Worm (Caenorhabditis elegans): Measurements from ENCODE around the gene rps-18.

Gene rps-18

DNA sequence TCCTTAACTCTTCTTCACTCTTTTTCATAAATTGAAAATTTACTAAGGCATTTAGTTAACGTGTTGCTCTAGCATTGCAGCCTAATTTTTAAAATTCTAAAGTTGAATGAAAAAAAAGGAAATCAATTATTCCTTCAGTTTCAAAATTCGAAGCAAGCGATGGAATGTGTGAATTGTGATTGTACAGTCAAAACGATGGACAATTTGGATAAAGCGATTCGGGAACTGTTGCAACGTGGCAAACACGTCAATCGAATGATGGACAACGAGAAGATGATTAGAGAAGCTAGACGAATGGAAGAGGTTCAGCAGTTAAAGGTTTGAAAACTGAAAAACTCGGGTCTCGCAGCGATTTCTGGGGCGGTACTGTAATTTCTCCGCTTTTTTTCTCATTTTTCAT is 26.3 kb upstream of the rps-18 start, which contains the start of gene Y57G11C.14 (continued):
- TF ChIP-seq hmg-1.2 (GFP tag; IDR thresholded peaks at IDR 0.05) (0 out of 2 replicates have a peak, but pooled peaks have one; percentile 28), madf-3 (GFP tag; IDR thresholded peaks at IDR 0.05) (0 out of 2 replicates have a peak, but pooled peaks have one; percentile 67)

- TF ChIP-seq tbp1 (GFP tag; optimal IDR thresholded peaks at IDR 0.05) (no peak), ztf-26 (tag; optimal IDR thresholded peaks at IDR 0.05) (no peak), bed-2 (GFP tag; IDR thresholded peaks at IDR 0.05) (no peak), ceh-100 (GFP tag; IDR thresholded peaks at IDR 0.05) (no peak), lsy-27 (tag; optimal IDR thresholded peaks at IDR 0.05; ENCODE audit: borderline replicate concordance, insufficient read depth) (no peak), F52B5.7 (tag; optimal IDR thresholded peaks at IDR 0.05) (no peak), nfya-2 (GFP tag; IDR thresholded peaks at IDR 0.05) (no peak), lin-26 (GFP tag; IDR thresholded peaks at IDR 0.05) (no peak), nhr-27 (tag; optimal IDR thresholded peaks at IDR 0.05) (no peak), D2030.7 (GFP tag; IDR thresholded peaks at IDR 0.05) (no peak), F37B4.10 (GFP tag; IDR thresholded peaks at IDR 0.05) (no peak), lin-35 (GFP tag; optimal IDR thresholded peaks at IDR 0.05) (no peak)
These were observed 24.5 kb upstream of the rps-18 start for ce11 chrIV:14800931-14801330.

DNA sequence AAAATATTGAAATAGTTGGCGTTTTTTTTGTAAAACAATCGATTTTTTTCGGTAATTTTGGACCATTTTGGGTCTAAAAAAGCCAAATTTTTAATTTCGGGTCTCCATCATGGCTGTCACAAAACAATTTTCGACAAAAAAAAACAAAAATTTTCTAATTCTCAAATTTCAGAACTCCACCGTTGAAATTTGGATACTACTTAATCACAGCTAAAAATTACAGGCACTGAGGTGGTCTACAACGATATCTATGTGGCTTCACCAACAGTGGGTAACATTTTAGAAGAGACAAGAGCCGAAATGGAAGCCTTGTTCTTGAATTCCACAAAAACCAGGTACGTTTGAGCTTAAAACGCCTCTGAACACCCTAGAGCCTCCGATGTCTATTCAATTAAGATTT is 23.2 kb upstream of the rps-18 start, which contains the start of gene Y57G11C.1142:
TSS of gene Y57G11C.1142 (plus strand) at position 301 of the 400 bp plus-strand sequence.
- TF ChIP-seq T07F8.4 (tag; optimal IDR thresholded peaks at IDR 0.05) (no peak), ztf-25 (GFP tag; IDR thresholded peaks at IDR 0.05) (no peak), nfyb-1 (GFP tag; IDR thresholded peaks at IDR 0.05) (no peak)

DNA sequence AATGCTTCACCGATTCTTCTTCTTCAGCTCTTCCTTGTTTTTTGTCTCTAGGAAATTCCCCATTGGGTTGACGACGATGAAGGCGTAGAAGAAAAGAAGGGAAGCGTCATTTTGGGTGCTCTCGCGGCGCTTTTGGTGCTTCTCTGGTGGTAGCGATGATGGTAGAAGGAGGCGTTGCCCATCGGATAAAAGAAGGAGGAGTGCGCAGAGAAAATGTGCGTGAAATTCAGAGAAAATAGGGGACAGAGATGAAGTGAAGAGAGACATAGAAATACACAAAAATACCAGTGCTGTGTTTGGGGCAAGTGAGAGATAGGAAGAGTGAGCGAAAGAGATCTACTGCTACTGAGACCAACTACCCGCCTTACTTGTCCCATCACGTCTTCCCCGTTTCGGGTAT is 18.6 kb upstream of the rps-18 start, which contains the start of gene oig-5:
TSS of gene oig-5 (plus strand) at position 301 of the 400 bp plus-strand sequence.
- TF ChIP-seq F52B5.7 (tag; optimal IDR thresholded peaks at IDR 0.05): no peak
- no peak for TF ChIP-seq fkh-3 (tag; optimal IDR thresholded peaks at IDR 0.05)
- no peak for TF ChIP-seq snpc-4 (GFP tag; optimal IDR thresholded peaks at IDR 0.05)
- TF ChIP-seq snpc-4 (tag; optimal IDR thresholded peaks at IDR 0.05): no peak
- no peak for TF ChIP-seq Y67H2A.10 (GFP tag; conservative IDR thresholded peaks at IDR 0.05)
- TF ChIP-seq tbx-9 (tag; optimal IDR thresholded peaks at IDR 0.05; ENCODE audit: borderline replicate concordance): no peak
- no peak for TF ChIP-seq F57A8.1 (GFP tag; optimal IDR thresholded peaks at IDR 0.05)
- no peak for TF ChIP-seq lsl-1 (GFP tag; optimal IDR thresholded peaks at IDR 0.05)
- TF ChIP-seq snpc-1.3 (tag; optimal IDR thresholded peaks at IDR 0.05; ENCODE audit: insufficient read depth): no peak
- no peak for TF ChIP-seq xnd-1 (tag; optimal IDR thresholded peaks at IDR 0.05)
- TF ChIP-seq rcor-1 (GFP tag; IDR thresholded peaks at IDR 0.05): no peak
- TF ChIP-seq ekl-4 (GFP tag; IDR thresholded peaks at IDR 0.05): no peak
- TF ChIP-seq ztf-25 (GFP tag; IDR thresholded peaks at IDR 0.05): no peak
- no peak for TF ChIP-seq ceh-79 (tag; optimal IDR thresholded peaks at IDR 0.05)
- TF ChIP-seq akir-1 (GFP tag; optimal IDR thresholded peaks at IDR 0.05): no peak
- no peak for TF ChIP-seq pha-4 (tag; optimal IDR thresholded peaks at IDR 0.05)
- no peak for TF ChIP-seq aptf-3 (GFP tag; IDR thresholded peaks at IDR 0.05)

ce11 chrIV:14816288-14816687 is 9.2 kb upstream of the rps-18 start, which contains the start of gene Y57G11C.46:
TSS of gene Y57G11C.46 (minus strand) at chrIV:14816388.
- TF ChIP-seq nfya-1 (tag; optimal IDR thresholded peaks at IDR 0.05; ENCODE audit: borderline replicate concordance, insufficient read depth) (no peak), sdz-38 (tag; optimal IDR thresholded peaks at IDR 0.05) (no peak), hmg-1.2 (GFP tag; IDR thresholded peaks at IDR 0.05) (no peak), ceh-91 (GFP tag; IDR thresholded peaks at IDR 0.05) (no peak), madf-6 (GFP tag; IDR thresholded peaks at IDR 0.05) (no peak), bed-2 (GFP tag; IDR thresholded peaks at IDR 0.05) (no peak), nhr-80 (tag; optimal IDR thresholded peaks at IDR 0.05) (no peak), ZK185.1 (tag; optimal IDR thresholded peaks at IDR 0.05; ENCODE audit: poor library complexity, severe bottlenecking) (no peak), efl-1 (GFP tag; optimal IDR thresholded peaks at IDR 0.05) (no peak), hmg-20 (GFP tag; IDR thresholded peaks at IDR 0.05) (no peak), mxl-1 (tag; optimal IDR thresholded peaks at IDR 0.05) (no peak), dpff-1 (tag; optimal IDR thresholded peaks at IDR 0.05) (no peak), egl-18 (GFP tag; IDR thresholded peaks at IDR 0.05) (no peak), attf-6 (GFP tag; IDR thresholded peaks at IDR 0.05) (no peak)

All from whole organism, young adult.